Fruit fly (Drosophila melanogaster) whole organism, embryonic: ENCODE data around the gene Atac2.

Source experiments
- Ada2b ChIP-seq: fragments of 200-800 bp; sonication (Bioruptor generic); IDR thresholded peaks from 2 replicates; pipeline ENCODE4 v1.3.6; 2022; ENCODE audit warnings: missing biosample characterization, missing genetic modification characterization
- Aef1 ChIP-seq: fragments of 200-800 bp; sonication (Bioruptor generic); IDR thresholded peaks from 3 replicates; pipeline ENCODE4 v1.3.6; 2022; ENCODE audit warnings: missing biosample characterization, missing genetic modification characterization
- Asciz ChIP-seq: fragments of 200-800 bp; sonication (Bioruptor generic); optimal IDR thresholded peaks from 2 replicates; lab custom pipeline; 2017; ENCODE audit warnings: missing biosample characterization, mild to moderate bottlenecking, missing genetic modification characterization, missing genetic modification reagents
- CG10959 ChIP-seq: fragments of 200-800 bp; sonication (Bioruptor generic); IDR thresholded peaks from 2 replicates; pipeline ENCODE4 v1.3.6; 2022; ENCODE audit warnings: missing biosample characterization, missing genetic modification characterization
- CG13624 ChIP-seq: fragments of 200-800 bp; sonication (Bioruptor generic); optimal IDR thresholded peaks from 2 replicates; lab custom pipeline; 2016; ENCODE audit warnings: missing biosample characterization, missing genetic modification characterization
- CG13894 ChIP-seq: fragments of 200-800 bp; sonication (Bioruptor generic); optimal IDR thresholded peaks from 3 replicates; lab custom pipeline; 2018; ENCODE audit warnings: missing biosample characterization, mild to moderate bottlenecking, missing genetic modification characterization, moderate library complexity
- CG15011 ChIP-seq: fragments of 200-800 bp; sonication (Bioruptor generic); optimal IDR thresholded peaks from 3 replicates; lab custom pipeline; 2018; ENCODE audit warnings: missing biosample characterization, mild to moderate bottlenecking, missing genetic modification characterization
- CG1603 ChIP-seq: fragments of 200-800 bp; sonication (Bioruptor generic); optimal IDR thresholded peaks from 2 replicates; lab custom pipeline; 2019; ENCODE audit warnings: missing biosample characterization, mild to moderate bottlenecking, missing genetic modification characterization, moderate library complexity
- CG16815 ChIP-seq: fragments of 200-800 bp; sonication (Bioruptor generic); optimal IDR thresholded peaks from 3 replicates; lab custom pipeline; 2017; ENCODE audit warnings: missing biosample characterization, mild to moderate bottlenecking, missing genetic modification characterization
- CG17361 ChIP-seq: fragments of 200-800 bp; sonication (Bioruptor generic); IDR thresholded peaks from 3 replicates; pipeline ENCODE4 v1.3.6; 2022; ENCODE audit warnings: missing biosample characterization, missing genetic modification characterization
- CG1792 ChIP-seq: fragments of 200-800 bp; sonication (Bioruptor generic); optimal IDR thresholded peaks from 2 replicates; lab custom pipeline; 2016; ENCODE audit warnings: missing biosample characterization, missing genetic modification characterization
- CG1832 ChIP-seq: fragments of 200-800 bp; sonication (Bioruptor generic); optimal IDR thresholded peaks from 2 replicates; lab custom pipeline; 2017; ENCODE audit warnings: missing biosample characterization, mild to moderate bottlenecking, missing genetic modification characterization, inconsistent platforms
- CG18599 ChIP-seq: fragments of 200-800 bp; sonication (Bioruptor generic); optimal IDR thresholded peaks from 3 replicates; lab custom pipeline; 2017; ENCODE audit warnings: missing biosample characterization, missing genetic modification characterization, mild to moderate bottlenecking, moderate library complexity, missing genetic modification reagents
- CG2199 ChIP-seq: fragments of 200-800 bp; sonication (Bioruptor generic); IDR thresholded peaks from 3 replicates; pipeline ENCODE4 v1.3.6; 2022; ENCODE audit warnings: missing biosample characterization, missing genetic modification characterization
- CG30431 ChIP-seq: fragments of 200-800 bp; sonication (Bioruptor generic); optimal IDR thresholded peaks from 2 replicates; lab custom pipeline; 2017; ENCODE audit warnings: missing biosample characterization, missing genetic modification characterization
- CG3407 ChIP-seq: fragments of 200-800 bp; sonication (Bioruptor generic); optimal IDR thresholded peaks from 2 replicates; lab custom pipeline; 2018; ENCODE audit warnings: missing biosample characterization, mild to moderate bottlenecking, missing genetic modification characterization
- CG6175 ChIP-seq: fragments of 200-800 bp; sonication (Bioruptor generic); IDR thresholded peaks from 3 replicates; pipeline ENCODE4 v1.3.6; 2022; ENCODE audit warnings: missing biosample characterization, missing genetic modification characterization
- CG7372 ChIP-seq: fragments of 200-800 bp; sonication (Bioruptor generic); IDR thresholded peaks from 2 replicates; pipeline ENCODE4 v1.3.6; 2022; ENCODE audit warnings: missing biosample characterization, missing genetic modification characterization
- CG7928 ChIP-seq: fragments of 200-800 bp; sonication (Bioruptor generic); optimal IDR thresholded peaks from 2 replicates; lab custom pipeline; 2017; ENCODE audit warnings: missing biosample characterization, mild to moderate bottlenecking, missing genetic modification characterization
- CG8359 ChIP-seq: fragments of 200-800 bp; sonication (Bioruptor generic); optimal IDR thresholded peaks from 2 replicates; lab custom pipeline; 2017; ENCODE audit warnings: missing biosample characterization, mild to moderate bottlenecking, missing genetic modification characterization, borderline replicate concordance
- CG9437 ChIP-seq: fragments of 200-800 bp; sonication (Bioruptor generic); optimal IDR thresholded peaks from 2 replicates; lab custom pipeline; 2018; ENCODE audit warnings: missing biosample characterization, mild to moderate bottlenecking, missing genetic modification characterization
- CG9932 ChIP-seq: fragments of 200-800 bp; sonication (Bioruptor generic); IDR thresholded peaks from 2 replicates; pipeline ENCODE4 v1.3.6; 2022; ENCODE audit warnings: missing biosample characterization, missing genetic modification characterization
- GATAe ChIP-seq: fragments of 200-800 bp; sonication (Bioruptor generic); conservative IDR thresholded peaks from 2 replicates; pipeline ENCODE4 v1.3.6; 2022; ENCODE audit warnings: missing biosample characterization, missing genetic modification characterization
- HmgD ChIP-seq: fragments of 200-800 bp; sonication (Bioruptor generic); optimal IDR thresholded peaks from 3 replicates; lab custom pipeline; 2016; ENCODE audit warnings: missing biosample characterization, missing genetic modification characterization
- Hr3 ChIP-seq: fragments of 200-800 bp; sonication (Bioruptor generic); optimal IDR thresholded peaks from 3 replicates; lab custom pipeline; 2016; ENCODE audit warnings: missing biosample characterization, missing genetic modification characterization
- Hr51 ChIP-seq, 2 experiments: fragments of 200-800 bp; sonication (Bioruptor generic); optimal IDR thresholded peaks; 2 replicates in 1 of 2; 3 replicates in 1 of 2; lab custom pipeline; 2016 to 2018; ENCODE audit warnings: missing biosample characterization in 2 of 2, missing genetic modification characterization in 2 of 2, mild to moderate bottlenecking in 1 of 2, moderate library complexity in 1 of 2
- NfI ChIP-seq: fragments of 200-800 bp; sonication (Bioruptor generic); optimal IDR thresholded peaks from 3 replicates; lab custom pipeline; 2018; ENCODE audit warnings: missing biosample characterization, mild to moderate bottlenecking, missing genetic modification characterization, moderate library complexity
- Ptx1 ChIP-seq: fragments of 200-800 bp; sonication (Bioruptor generic); IDR thresholded peaks from 2 replicates; pipeline ENCODE4 v1.3.6; 2022; ENCODE audit warnings: missing biosample characterization, missing genetic modification characterization
- Rfx ChIP-seq: fragments of 200-800 bp; sonication (Bioruptor generic); IDR thresholded peaks from 2 replicates; pipeline ENCODE4 v1.3.6; 2022; ENCODE audit warnings: missing biosample characterization, missing genetic modification characterization
- Rx ChIP-seq: fragments of 200-800 bp; sonication (Bioruptor generic); IDR thresholded peaks from 2 replicates; pipeline ENCODE4 v1.3.6; 2022; ENCODE audit warnings: missing biosample characterization, missing genetic modification characterization
- Six4 ChIP-seq: fragments of 200-800 bp; sonication (Bioruptor generic); optimal IDR thresholded peaks from 2 replicates; lab custom pipeline; 2016; ENCODE audit warnings: missing biosample characterization, missing genetic modification characterization
- ab ChIP-seq: fragments of 200-800 bp; sonication (Bioruptor generic); optimal IDR thresholded peaks from 2 replicates; lab custom pipeline; 2016; ENCODE audit warnings: missing biosample characterization, missing genetic modification characterization
- ara ChIP-seq: fragments of 200-800 bp; sonication (Bioruptor generic); IDR thresholded peaks from 2 replicates; pipeline ENCODE4 v1.3.6; 2022; ENCODE audit warnings: missing biosample characterization, missing genetic modification characterization
- br ChIP-seq: fragments of >200 bp; optimal IDR thresholded peaks from 2 replicates; lab custom pipeline; 2017
- en ChIP-seq: fragments of 200-800 bp; sonication (Bioruptor generic); optimal IDR thresholded peaks from 2 replicates; lab custom pipeline; 2016; ENCODE audit warnings: missing biosample characterization, missing genetic modification characterization
- fru ChIP-seq: fragments of >200 bp; optimal IDR thresholded peaks from 2 replicates; lab custom pipeline; 2017
- gsb ChIP-seq: fragments of 200-800 bp; sonication (Bioruptor generic); IDR thresholded peaks from 2 replicates; pipeline ENCODE4 v1.3.6; 2022; ENCODE audit warnings: missing biosample characterization, missing genetic modification characterization
- jing ChIP-seq: fragments of 200-800 bp; sonication (Bioruptor generic); optimal IDR thresholded peaks from 2 replicates; lab custom pipeline; 2018; ENCODE audit warnings: missing biosample characterization, mild to moderate bottlenecking, missing genetic modification characterization
- kah ChIP-seq: fragments of 200-800 bp; sonication (Bioruptor generic); optimal IDR thresholded peaks from 2 replicates; lab custom pipeline; 2018; ENCODE audit warnings: missing biosample characterization, mild to moderate bottlenecking, missing genetic modification characterization
- pb ChIP-seq: fragments of 200-800 bp; sonication (Bioruptor generic); optimal IDR thresholded peaks from 3 replicates; lab custom pipeline; 2016; ENCODE audit warnings: missing biosample characterization, missing genetic modification characterization
- ranshi ChIP-seq: fragments of 200-800 bp; sonication (Bioruptor generic); IDR thresholded peaks from 2 replicates; pipeline ENCODE4 v1.3.6; 2022; ENCODE audit warnings: missing biosample characterization, missing genetic modification characterization
- rib ChIP-seq: fragments of 200-800 bp; sonication (Bioruptor generic); IDR thresholded peaks from 2 replicates; pipeline ENCODE4 v1.3.6; 2022; ENCODE audit warnings: missing biosample characterization, missing genetic modification characterization
- ro ChIP-seq: fragments of 200-800 bp; sonication (Bioruptor generic); IDR thresholded peaks from 2 replicates; pipeline ENCODE4 v1.3.6; 2022; ENCODE audit warnings: missing biosample characterization, missing genetic modification characterization
- scrt ChIP-seq: fragments of 200-800 bp; sonication (Bioruptor generic); optimal IDR thresholded peaks from 2 replicates; lab custom pipeline; 2018; ENCODE audit warnings: missing biosample characterization, mild to moderate bottlenecking, missing genetic modification characterization, moderate library complexity
- sens ChIP-seq: fragments of 200-800 bp; sonication (Bioruptor generic); peaks from one replicate; lab custom pipeline; 2016; ENCODE audit warnings: missing biosample characterization, missing genetic modification characterization
- seq ChIP-seq: fragments of 200-800 bp; sonication (Bioruptor generic); IDR thresholded peaks from 2 replicates; pipeline ENCODE4 v1.3.6; 2022; ENCODE audit warnings: missing biosample characterization, missing genetic modification characterization
- sim ChIP-seq: fragments of 200-800 bp; sonication (Bioruptor generic); IDR thresholded peaks from 2 replicates; pipeline ENCODE4 v1.3.6; 2022; ENCODE audit warnings: missing biosample characterization, missing genetic modification characterization
- sisA ChIP-seq: fragments of 200-800 bp; sonication (Bioruptor generic); IDR thresholded peaks from 2 replicates; pipeline ENCODE4 v1.3.6; 2022; ENCODE audit warnings: missing biosample characterization, missing genetic modification characterization
- sqz ChIP-seq: fragments of 200-800 bp; sonication (Bioruptor generic); optimal IDR thresholded peaks from 3 replicates; lab custom pipeline; 2018; ENCODE audit warnings: missing biosample characterization, mild to moderate bottlenecking, missing genetic modification characterization
- tap ChIP-seq: fragments of 200-800 bp; optimal IDR thresholded peaks from 3 replicates; lab custom pipeline; 2019; ENCODE audit warnings: missing biosample characterization, mild to moderate bottlenecking, missing genetic modification characterization, moderate library complexity

Gene Atac2

dm6 chr2L:18564417-18564816 is 47.6 kb downstream of the Atac2 start (continued):
- 0 out of 2 replicates have a peak, but pooled peaks have one; percentile 24 for TF ChIP-seq CG9932
- 0 out of 2 replicates have a peak, but pooled peaks have one; percentile 40 for TF ChIP-seq rib (GFP tag; lab: Robert Waterston, UW)
- no peak for TF ChIP-seq CG6175 (GFP tag; lab: Robert Waterston, UW)
- TF ChIP-seq Aef1 (GFP tag; lab: Robert Waterston, UW): no peak
- no peak for TF ChIP-seq Asciz (GFP tag; lab: Kevin White, UChicago)
- peak; percentile 33 for TF ChIP-seq CG9437
- TF ChIP-seq CG7372 (GFP tag; lab: Robert Waterston, UW): no peak
- TF ChIP-seq CG3407 (GFP tag; lab: Kevin White, UChicago): no peak
- no peak for TF ChIP-seq CG16815
- TF ChIP-seq gsb (GFP tag; lab: Robert Waterston, UW): no peak
- TF ChIP-seq Hr3: no peak
- no peak for TF ChIP-seq CG15011
- no peak for TF ChIP-seq CG1832 (GFP tag; lab: Kevin White, UChicago)
- no peak for TF ChIP-seq CG13894
- no peak for TF ChIP-seq CG7928 (GFP tag; lab: Kevin White, UChicago)
- TF ChIP-seq CG17361 (GFP tag; lab: Robert Waterston, UW): no peak
- TF ChIP-seq sim (GFP tag; lab: Robert Waterston, UW): peak; percentile 13; the same call in 1 of the 2 replicates
- no peak for TF ChIP-seq Hr51 (GFP tag; optimal IDR thresholded peaks at IDR 0.05; lab: Kevin White, UChicago)
- no peak for TF ChIP-seq NfI (GFP tag; lab: Kevin White, UChicago)
- TF ChIP-seq CG1792: no peak
- TF ChIP-seq ab: no peak
- no peak for TF ChIP-seq HmgD (GFP tag; lab: Kevin White, UChicago)
- TF ChIP-seq Ptx1 (GFP tag; lab: Robert Waterston, UW): no peak
- TF ChIP-seq Rx (GFP tag; lab: Robert Waterston, UW): no peak
- no peak for TF ChIP-seq br (lab: Kevin White, UChicago)
- no peak for TF ChIP-seq scrt
- no peak for TF ChIP-seq CG13624 (GFP tag; lab: Kevin White, UChicago)
- no peak for TF ChIP-seq jing (GFP tag; lab: Kevin White, UChicago)
- TF ChIP-seq sisA (GFP tag; lab: Robert Waterston, UW): no peak
- TF ChIP-seq Rfx: peak; percentile 47
- peak; percentile 20 for TF ChIP-seq CG18599 (GFP tag; lab: Kevin White, UChicago)
- no peak for TF ChIP-seq Six4
- TF ChIP-seq fru (lab: Kevin White, UChicago): no peak
- peak; percentile 6 for TF ChIP-seq sqz
- no peak for TF ChIP-seq ranshi
- no peak for TF ChIP-seq pb
- peak; percentile 12 for TF ChIP-seq en (GFP tag; lab: Kevin White, UChicago)
- 0 out of 3 replicates have a peak, but pooled peaks have one; percentile 23 for TF ChIP-seq CG2199
- TF ChIP-seq Ada2b (GFP tag; lab: Robert Waterston, UW): no peak
- TF ChIP-seq CG1603 (tag; lab: Kevin White, UChicago): peak; percentile 6
- no peak for TF ChIP-seq seq (GFP tag; lab: Robert Waterston, UW)
- no peak for TF ChIP-seq ara
- TF ChIP-seq ro: no peak
- no peak for TF ChIP-seq tap (tag; lab: Kevin White, UChicago)
- TF ChIP-seq CG30431: no peak
- TF ChIP-seq GATAe (GFP tag; lab: Robert Waterston, UW): no peak
- TF ChIP-seq CG10959: no peak
- no peak for TF ChIP-seq kah (GFP tag; lab: Kevin White, UChicago)
- peak; percentile 77 for TF ChIP-seq sens (GFP tag; lab: Kevin White, UChicago)
- TF ChIP-seq CG8359 (GFP tag; lab: Kevin White, UChicago): no peak
